Worm (Caenorhabditis elegans) whole organism, L3 larva: ENCODE results near the gene Y67H2A.7.
A peak's percentile ranks its signal among the peaks of the same experiment; 100 is the strongest.

ENCODE experiments used
- R02D3.7 ChIP-seq: fragments of 150-350 bp; optimal IDR thresholded peaks from 2 replicates; lab custom pipeline; 2014; ENCODE audit warnings: missing biosample characterization, missing genetic modification characterization
- ZK546.5 ChIP-seq: sonication (generic microtip); optimal IDR thresholded peaks from 2 replicates; lab custom pipeline; 2017; ENCODE audit warnings: missing biosample characterization, missing genetic modification characterization
- aly-2 ChIP-seq: fragments of 150-350 bp; optimal IDR thresholded peaks from 2 replicates; lab custom pipeline; 2014; ENCODE audit warnings: missing biosample characterization, missing genetic modification characterization
- ceh-16 ChIP-seq: sonication (generic microtip); optimal IDR thresholded peaks from 2 replicates; lab custom pipeline; 2017; ENCODE audit warnings: missing biosample characterization, missing genetic modification characterization
- ceh-28 ChIP-seq: fragments of 150-350 bp; optimal IDR thresholded peaks from 2 replicates; lab custom pipeline; 2014; ENCODE audit warnings: missing biosample characterization, missing genetic modification reagents, missing genetic modification characterization
- ceh-82 ChIP-seq: fragments of 150-350 bp; optimal IDR thresholded peaks from 2 replicates; lab custom pipeline; 2014; ENCODE audit warnings: missing biosample characterization, missing genetic modification characterization
- ceh-9 ChIP-seq: sonication (generic microtip); optimal IDR thresholded peaks from 2 replicates; lab custom pipeline; 2018; ENCODE audit warnings: missing biosample characterization, missing genetic modification characterization
- egl-27 ChIP-seq: sonication (generic microtip); optimal IDR thresholded peaks from 4 replicates; lab custom pipeline; 2017; ENCODE audit warnings: missing biosample characterization, missing genetic modification reagents, missing genetic modification characterization
- egl-5 ChIP-seq: fragments of 150-350 bp; optimal IDR thresholded peaks from 2 replicates; lab custom pipeline; 2017; ENCODE audit warnings: missing biosample characterization, missing genetic modification reagents, missing genetic modification characterization, inconsistent platforms
- elt-1 ChIP-seq: fragments of 150-350 bp; optimal IDR thresholded peaks from 2 replicates; lab custom pipeline; 2014; ENCODE audit warnings: missing biosample characterization, missing genetic modification characterization
- elt-2 ChIP-seq: sonication (generic microtip); optimal IDR thresholded peaks from 2 replicates; lab custom pipeline; 2016; ENCODE audit warnings: missing genetic modification reagents, mild to moderate bottlenecking, missing genetic modification characterization, missing compliant biosample characterization
- elt-3 ChIP-seq, 3 experiments: fragments of 150-350 bp in 1 of 3; sonication (generic microtip) in 2 of 3; optimal IDR thresholded peaks; 2 replicates in 2 of 3; 4 replicates in 1 of 3; lab custom pipeline; 2014 to 2017; ENCODE audit warnings: missing biosample characterization in 3 of 3, missing genetic modification characterization in 3 of 3
- eor-1 ChIP-seq, 2 experiments: fragments of 150-350 bp; optimal IDR thresholded peaks; 2 replicates each; lab custom pipeline; 2014 to 2018; ENCODE audit warnings: missing biosample characterization in 2 of 2, missing genetic modification characterization in 2 of 2
- fkh-10 ChIP-seq: sonication (generic microtip); optimal IDR thresholded peaks from 2 replicates; lab custom pipeline; 2017; ENCODE audit warnings: missing biosample characterization, missing genetic modification reagents, missing genetic modification characterization
- fkh-2 ChIP-seq: fragments of 150-350 bp; optimal IDR thresholded peaks from 2 replicates; lab custom pipeline; 2014; ENCODE audit warnings: missing biosample characterization, missing genetic modification reagents, missing genetic modification characterization
- fos-1 ChIP-seq: fragments of 150-350 bp; optimal IDR thresholded peaks from 2 replicates; lab custom pipeline; 2014; ENCODE audit warnings: missing biosample characterization, missing genetic modification characterization
- hmg-11 ChIP-seq: sonication (generic microtip); optimal IDR thresholded peaks from 2 replicates; lab custom pipeline; 2016; ENCODE audit warnings: missing genetic modification characterization, missing compliant biosample characterization
- jun-1 ChIP-seq: fragments of 150-350 bp; optimal IDR thresholded peaks from 2 replicates; lab custom pipeline; 2014; ENCODE audit warnings: missing biosample characterization, missing genetic modification reagents, missing genetic modification characterization
- lsy-12 ChIP-seq: sonication (generic microtip); optimal IDR thresholded peaks from 2 replicates; lab custom pipeline; 2016; ENCODE audit warnings: mild to moderate bottlenecking, missing genetic modification characterization, missing compliant biosample characterization
- mdl-1 ChIP-seq: fragments of 150-350 bp; optimal IDR thresholded peaks from 2 replicates; lab custom pipeline; 2014; ENCODE audit warnings: missing biosample characterization, missing genetic modification characterization
- mml-1 ChIP-seq: fragments of 150-350 bp; sonication (generic microtip); optimal IDR thresholded peaks from 3 replicates; lab custom pipeline; 2014; ENCODE audit warnings: missing biosample characterization, missing genetic modification characterization
- nfya-1 ChIP-seq: sonication (generic microtip); optimal IDR thresholded peaks from 2 replicates; lab custom pipeline; 2017; ENCODE audit warnings: missing genetic modification characterization, mild to moderate bottlenecking, missing compliant biosample characterization, antibody characterized with exemption, moderate library complexity; ENCODE audit not compliant: insufficient read depth
- nhr-11 ChIP-seq: fragments of 150-350 bp; optimal IDR thresholded peaks from 2 replicates; lab custom pipeline; 2014; ENCODE audit warnings: missing biosample characterization, missing genetic modification characterization
- nhr-12 ChIP-seq: fragments of 150-350 bp; optimal IDR thresholded peaks from 2 replicates; lab custom pipeline; 2014; ENCODE audit warnings: missing biosample characterization, missing genetic modification characterization
- nhr-23 ChIP-seq: fragments of 150-350 bp; optimal IDR thresholded peaks from 2 replicates; lab custom pipeline; 2014; ENCODE audit warnings: missing biosample characterization, missing genetic modification reagents, missing genetic modification characterization
- nhr-25 ChIP-seq: sonication (generic microtip); optimal IDR thresholded peaks from 2 replicates; lab custom pipeline; 2017; ENCODE audit warnings: missing biosample characterization, missing genetic modification characterization
- nhr-28 ChIP-seq: fragments of 150-350 bp; optimal IDR thresholded peaks from 2 replicates; lab custom pipeline; 2014; ENCODE audit warnings: missing biosample characterization, missing genetic modification characterization
- nhr-43 ChIP-seq: sonication (generic microtip); optimal IDR thresholded peaks from 2 replicates; lab custom pipeline; 2016; ENCODE audit warnings: mild to moderate bottlenecking, missing genetic modification characterization, missing compliant biosample characterization; ENCODE audit not compliant: poor library complexity, severe bottlenecking
- nhr-67 ChIP-seq: fragments of 150-350 bp; optimal IDR thresholded peaks from 2 replicates; lab custom pipeline; 2014; ENCODE audit warnings: missing biosample characterization, missing genetic modification characterization
- nhr-77 ChIP-seq: fragments of 150-350 bp; optimal IDR thresholded peaks from 2 replicates; lab custom pipeline; 2014; ENCODE audit warnings: missing biosample characterization, missing genetic modification characterization
- pha-4 ChIP-seq: fragments of 150-350 bp; optimal IDR thresholded peaks from 2 replicates; lab custom pipeline; 2014; ENCODE audit warnings: missing biosample characterization, missing genetic modification reagents, missing genetic modification characterization
- pqm-1 ChIP-seq: fragments of 150-350 bp; optimal IDR thresholded peaks from 2 replicates; lab custom pipeline; 2017; ENCODE audit warnings: missing biosample characterization, missing genetic modification characterization, inconsistent platforms
- unc-39 ChIP-seq: sonication (generic microtip); optimal IDR thresholded peaks from 4 replicates; lab custom pipeline; 2017; ENCODE audit warnings: missing biosample characterization, missing genetic modification characterization
- zag-1 ChIP-seq: fragments of 150-350 bp; optimal IDR thresholded peaks from 2 replicates; lab custom pipeline; 2014; ENCODE audit warnings: missing biosample characterization, missing genetic modification characterization

Gene Y67H2A.7

ce11 chrIV:13346078-13346477, 42.5 kb downstream of the Y67H2A.7 start:
- TF ChIP-seq ceh-82 (tag; lab: Kevin White, UChicago) (no peak), jun-1 (tag; lab: Kevin White, UChicago) (peak; percentile 85), nhr-23 (tag; lab: Kevin White, UChicago) (no peak), fkh-10 (GFP tag; lab: Kevin White, UChicago) (no peak), fos-1 (tag; lab: Kevin White, UChicago) (peak; percentile 36), elt-2 (tag; lab: Kevin White, UChicago) (peak; percentile 66), pha-4 (tag; lab: Kevin White, UChicago) (peak; percentile 99), pqm-1 (tag; lab: Kevin White, UChicago) (peak; percentile 64)

- peak; percentile 87 for TF ChIP-seq pha-4 (tag; lab: Kevin White, UChicago)
- TF ChIP-seq elt-2 (tag; lab: Kevin White, UChicago) = peak; percentile 89
- no peak for TF ChIP-seq eor-1 (tag; optimal IDR thresholded peaks at IDR 0.05; lab: Kevin White, UChicago)
- TF ChIP-seq jun-1 (tag; lab: Kevin White, UChicago) = peak; percentile 60
- no peak for TF ChIP-seq ceh-9
- no peak for TF ChIP-seq unc-39 (tag; lab: Kevin White, UChicago)
- TF ChIP-seq fkh-2 (tag; lab: Kevin White, UChicago) = no peak
- TF ChIP-seq nhr-12 = no peak
- TF ChIP-seq pqm-1 (tag; lab: Kevin White, UChicago) = peak; percentile 99
- TF ChIP-seq ceh-16 = no peak
- TF ChIP-seq, all 47 proteins: peak for 4
Observed at ce11 chrIV:13347232-13347715, 43.7 kb downstream of the Y67H2A.7 start, which contains the start of gene W02A2.9. W02A2.9 (plus strand) TSS chrIV:13347665.

- TF ChIP-seq nhr-25 (tag; lab: Kevin White, UChicago) (no peak), eor-1 (tag; optimal IDR thresholded peaks at IDR 0.05; lab: Kevin White, UChicago) (no peak), ZK546.5 (tag; lab: Kevin White, UChicago) (no peak), elt-1 (no peak), nhr-77 (tag; lab: Kevin White, UChicago) (no peak), ceh-82 (tag; lab: Kevin White, UChicago) (no peak), ceh-16 (no peak), aly-2 (no peak), nhr-28 (no peak), nhr-11 (tag; lab: Kevin White, UChicago) (no peak), nfya-1 (tag; lab: Kevin White, UChicago) (no peak), mml-1 (no peak), hmg-11 (tag; lab: Kevin White, UChicago) (no peak), elt-3 (tag; optimal IDR thresholded peaks at IDR 0.05; lab: Kevin White, UChicago) (no peak)
Observed at ce11 chrIV:13348592-13348991, 45.0 kb downstream of the Y67H2A.7 start, which contains the start of gene W02A2.12. W02A2.12 (minus strand) TSS chrIV:13348831.

ce11 chrIV:13353143-13353773, 49.7 kb downstream of the Y67H2A.7 start, which contains the start of the genes rec-8 and mex-5:
rec-8 (minus strand) TSS chrIV:13353193.
mex-5 (plus strand) TSS chrIV:13353723.
- TF ChIP-seq elt-1 (peak; percentile 80), R02D3.7 (tag; lab: Kevin White, UChicago) (no peak)

ce11 chrIV:13354044-13354443, 50.5 kb downstream of the Y67H2A.7 start:
- TF ChIP-seq nhr-23 (tag; lab: Kevin White, UChicago) (no peak), unc-39 (tag; lab: Kevin White, UChicago) (no peak), mdl-1 (tag; lab: Kevin White, UChicago) (no peak), R02D3.7 (tag; lab: Kevin White, UChicago) (no peak), nhr-43 (no peak)

- TF ChIP-seq ceh-28 (tag; lab: Kevin White, UChicago) (no peak), R02D3.7 (tag; lab: Kevin White, UChicago) (no peak), egl-5 (no peak), fkh-10 (GFP tag; lab: Kevin White, UChicago) (no peak), pqm-1 (tag; lab: Kevin White, UChicago) (no peak), lsy-12 (tag; lab: Kevin White, UChicago) (no peak), nhr-43 (no peak), ceh-9 (no peak), egl-27 (no peak), unc-39 (tag; lab: Kevin White, UChicago) (no peak), zag-1 (tag; lab: Kevin White, UChicago) (no peak), nhr-67 (no peak), fos-1 (tag; lab: Kevin White, UChicago) (no peak), ZK546.5 (tag; lab: Kevin White, UChicago) (no peak), aly-2 (no peak), hmg-11 (tag; lab: Kevin White, UChicago) (no peak), fkh-2 (tag; lab: Kevin White, UChicago) (no peak)
Observed at ce11 chrIV:13356005-13356404, 52.5 kb downstream of the Y67H2A.7 start.
